Worm (Caenorhabditis elegans): ENCODE data around the gene lgg-2.

Gene lgg-2

ce11 chrIV:10936906-10937540, 1.3 kb upstream of the lgg-2 start, which contains the start of gene fic-1 (continued):
- TF ChIP-seq F33H1.4 (GFP tag; IDR thresholded peaks at IDR 0.05) (peak; percentile 87), zim-3 (tag; optimal IDR thresholded peaks at IDR 0.05) (no peak), B0035.1 (tag; optimal IDR thresholded peaks at IDR 0.05) (no peak), B0336.3 (GFP tag; IDR thresholded peaks at IDR 0.05) (no peak), lin-40 (tag; optimal IDR thresholded peaks at IDR 0.05) (no peak), madf-10 (tag; optimal IDR thresholded peaks at IDR 0.05) (peak; percentile 14), Y67H2A.10 (GFP tag; conservative IDR thresholded peaks at IDR 0.05) (no peak), sptf-2 (GFP tag; optimal IDR thresholded peaks at IDR 0.05) (no peak), rcor-1 (GFP tag; IDR thresholded peaks at IDR 0.05) (peak; percentile 30; the same call in 1 of the 2 replicates), rpc-1 (optimal IDR thresholded peaks at IDR 0.05) (no peak), rpc-1 (tag; optimal IDR thresholded peaks at IDR 0.05) (no peak), repo-1 (tag; optimal IDR thresholded peaks at IDR 0.05) (no peak), C06A6.2 (GFP tag; conservative IDR thresholded peaks at IDR 0.05) (no peak), hmg-1.2 (GFP tag; IDR thresholded peaks at IDR 0.05) (peak; percentile 50; the same call in 1 of the 2 replicates), somi-1 (GFP tag; optimal IDR thresholded peaks at IDR 0.05) (no peak), nfya-1 (tag; optimal IDR thresholded peaks at IDR 0.05; ENCODE audit: borderline replicate concordance, insufficient read depth) (no peak), akir-1 (GFP tag; optimal IDR thresholded peaks at IDR 0.05) (no peak), ztf-6 (GFP tag; IDR thresholded peaks at IDR 0.05) (no peak), aptf-3 (GFP tag; IDR thresholded peaks at IDR 0.05) (no peak), snpc-1.1 (tag; optimal IDR thresholded peaks at IDR 0.05; ENCODE audit: insufficient read depth) (no peak), D2030.7 (GFP tag; IDR thresholded peaks at IDR 0.05) (0 out of 2 replicates have a peak, but pooled peaks have one; percentile 19), lsl-1 (GFP tag; optimal IDR thresholded peaks at IDR 0.05) (peak; percentile 86), madf-8 (GFP tag; conservative IDR thresholded peaks at IDR 0.05) (peak; percentile 61), snpc-4 (GFP tag; optimal IDR thresholded peaks at IDR 0.05) (no peak), snpc-4 (tag; optimal IDR thresholded peaks at IDR 0.05) (peak in 2 of 4 experiments; percentile 2 to 15), sdz-38 (tag; optimal IDR thresholded peaks at IDR 0.05) (no peak), C17E4.6 (GFP tag; IDR thresholded peaks at IDR 0.05) (no peak), pha-4 (tag; optimal IDR thresholded peaks at IDR 0.05) (no peak), dox-1 (GFP tag; IDR thresholded peaks at IDR 0.05) (no peak), ceh-79 (tag; optimal IDR thresholded peaks at IDR 0.05) (no peak), Y53F4B.3 (GFP tag; IDR thresholded peaks at IDR 0.05) (no peak), chd-7 (tag; optimal IDR thresholded peaks at IDR 0.05) (no peak), lag-1 (GFP tag; IDR thresholded peaks at IDR 0.05) (no peak), K12H6.12 (tag; optimal IDR thresholded peaks at IDR 0.05) (peak; percentile 49), ekl-4 (GFP tag; IDR thresholded peaks at IDR 0.05) (no peak), die-1 (tag; optimal IDR thresholded peaks at IDR 0.05) (no peak), madf-3 (GFP tag; IDR thresholded peaks at IDR 0.05) (no peak), snpc-3.4 (tag; optimal IDR thresholded peaks at IDR 0.05) (peak; percentile 10), F22D6.2 (tag; optimal IDR thresholded peaks at IDR 0.05) (no peak), lin-54 (GFP tag; optimal IDR thresholded peaks at IDR 0.05) (no peak), nfya-2 (GFP tag; IDR thresholded peaks at IDR 0.05) (no peak), xnd-1 (tag; optimal IDR thresholded peaks at IDR 0.05) (peak; percentile 81), attf-5 (GFP tag; optimal IDR thresholded peaks at IDR 0.05) (peak; percentile 54), ceh-91 (GFP tag; IDR thresholded peaks at IDR 0.05) (no peak)

Measured in whole organism, young adult.